6 fruit fly cellular contexts compared by ENCODE assay signal in the genomic region with DNA sequence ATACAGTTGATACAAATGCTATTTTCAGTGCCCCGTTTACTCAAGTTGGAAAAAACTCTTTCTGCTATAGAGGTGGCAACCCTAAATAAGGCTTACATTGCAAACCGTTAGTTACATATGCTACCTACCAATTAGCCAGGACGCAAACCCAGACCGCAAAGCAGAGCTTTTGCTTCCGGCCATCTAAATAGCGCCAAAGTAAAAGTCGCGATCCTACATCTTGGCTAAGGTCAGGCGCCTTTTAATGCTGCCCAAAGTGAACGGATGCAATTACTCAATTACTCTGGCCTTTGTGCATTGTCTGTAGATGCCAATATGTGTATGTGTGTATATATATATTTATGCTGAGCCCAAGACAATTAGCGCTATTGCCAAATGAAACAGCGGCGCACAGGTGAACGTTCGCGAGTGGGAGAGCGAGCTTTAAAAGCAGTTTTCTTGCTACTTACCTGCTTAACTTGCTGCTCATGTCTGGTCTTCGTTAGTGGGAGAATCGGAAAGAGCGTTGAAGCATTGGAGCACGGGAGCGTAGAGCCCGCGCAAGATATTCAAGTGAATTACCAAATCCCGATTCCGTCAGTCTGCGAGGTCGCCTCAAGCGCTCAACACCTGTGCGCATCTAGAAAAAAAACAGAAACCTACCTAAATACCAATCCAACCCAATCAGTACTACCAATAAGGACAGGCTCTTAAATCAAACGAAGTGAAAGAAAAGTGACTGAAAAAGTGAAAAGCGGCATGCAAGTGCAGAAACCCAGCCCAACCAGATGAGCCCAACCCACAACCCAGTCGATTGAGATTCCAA.
TF ChIP-seq lines count a peak whose summit lies in the region.

A gene (plus strand): TSS at position 574 of the 805 bp plus-strand sequence.

- peak; percentile 46 to 61 for TF ChIP-seq CTCF in S2 (optimal IDR thresholded peaks at IDR 0.05; lab: Kevin White, UChicago)
- peak; percentile 84 for TF ChIP-seq CTCF in whole organism, embryonic (GFP tag; optimal IDR thresholded peaks at IDR 0.05; lab: Kevin White, UChicago)

TF ChIP-seq in whole organism, adult, 20 proteins besides CTCF, POLR2A, EP300 and RAD21:
- TF ChIP-seq toe (GFP tag; optimal IDR thresholded peaks at IDR 0.05; lab: Kevin White, UChicago) = no peak
- peak; percentile 34 for TF ChIP-seq cic (GFP tag; optimal IDR thresholded peaks at IDR 0.05; lab: Kevin White, UChicago)
- TF ChIP-seq Mnt (GFP tag; optimal IDR thresholded peaks at IDR 0.05; lab: Kevin White, UChicago) = peak; percentile 7
- TF ChIP-seq tj (GFP tag; optimal IDR thresholded peaks at IDR 0.05; lab: Kevin White, UChicago) = peak; percentile 89
- TF ChIP-seq CG14711 (tag; optimal IDR thresholded peaks at IDR 0.05; lab: Kevin White, UChicago) = peak; percentile 76
- peak; percentile 36 for TF ChIP-seq CG33017 (tag; optimal IDR thresholded peaks at IDR 0.05; lab: Kevin White, UChicago)
- no peak for TF ChIP-seq Clk (GFP tag; optimal IDR thresholded peaks at IDR 0.05; lab: Kevin White, UChicago)
- TF ChIP-seq bab1 (GFP tag; optimal IDR thresholded peaks at IDR 0.05; lab: Kevin White, UChicago) = peak; percentile 0
- TF ChIP-seq ovo (GFP tag; optimal IDR thresholded peaks at IDR 0.05; lab: Kevin White, UChicago) = peak; percentile 93
- no peak for TF ChIP-seq kay (GFP tag; lab: Kevin White, UChicago; ENCODE audit: borderline replicate concordance)
- TF ChIP-seq CG7101 (tag; optimal IDR thresholded peaks at IDR 0.05; lab: Kevin White, UChicago) = no peak
- peak; percentile 6 for TF ChIP-seq Crg-1 (GFP tag; optimal IDR thresholded peaks at IDR 0.05; lab: Kevin White, UChicago)

TF ChIP-seq in whole organism, embryonic, 481 proteins besides CTCF, POLR2A, EP300 and RAD21 (continues in another document):
- peak; percentile 46 for TF ChIP-seq HmgZ (tag; optimal IDR thresholded peaks at IDR 0.05; lab: Kevin White, UChicago)
- TF ChIP-seq Jarid2 (GFP tag; optimal IDR thresholded peaks at IDR 0.05; lab: Kevin White, UChicago) = peak; percentile 91
- no peak for TF ChIP-seq crc (GFP tag; optimal IDR thresholded peaks at IDR 0.05; lab: Kevin White, UChicago)
- peak; percentile 22 for TF ChIP-seq exex (tag; optimal IDR thresholded peaks at IDR 0.05; lab: Kevin White, UChicago)
- TF ChIP-seq CG13287 (GFP tag; IDR thresholded peaks at IDR 0.05; lab: Robert Waterston, UW; ENCODE audit: partially characterized antibody) = peak; percentile 26; the same call in 1 of the 2 replicates
- TF ChIP-seq CG10431 (GFP tag; optimal IDR thresholded peaks at IDR 0.05; lab: Kevin White, UChicago) = peak; percentile 20
- no peak for TF ChIP-seq lbe (GFP tag; optimal IDR thresholded peaks at IDR 0.05; lab: Kevin White, UChicago)
- TF ChIP-seq CG12942 (GFP tag; optimal IDR thresholded peaks at IDR 0.05; lab: Kevin White, UChicago) = no peak
- peak; percentile 16 for TF ChIP-seq caup (GFP tag; optimal IDR thresholded peaks at IDR 0.05; lab: Kevin White, UChicago; ENCODE audit: severe bottlenecking)
- peak; percentile 34 for TF ChIP-seq CG1603 (tag; optimal IDR thresholded peaks at IDR 0.05; lab: Kevin White, UChicago)
- peak in 1 of 2 experiments; percentile 1 for TF ChIP-seq Hr78 (GFP tag; optimal IDR thresholded peaks at IDR 0.05; lab: Kevin White, UChicago)
- TF ChIP-seq Dp (GFP tag; optimal IDR thresholded peaks at IDR 0.05; lab: Kevin White, UChicago) = peak; percentile 41
- 0 out of 2 replicates have a peak, but pooled peaks have one; percentile 25 for TF ChIP-seq stc (GFP tag; IDR thresholded peaks at IDR 0.05; lab: Robert Waterston, UW)
- TF ChIP-seq amos (GFP tag; IDR thresholded peaks at IDR 0.05; lab: Robert Waterston, UW; ENCODE audit: partially characterized antibody) = peak; percentile 27; the same call in 1 of the 2 replicates
- TF ChIP-seq Scr (GFP tag; IDR thresholded peaks at IDR 0.05; lab: Robert Waterston, UW; ENCODE audit: partially characterized antibody) = 0 out of 2 replicates have a peak, but pooled peaks have one; percentile 7

TF ChIP-seq in whole organism, prepupa, 60 proteins besides CTCF, POLR2A, EP300 and RAD21 (continues in another document):
- peak; percentile 64 for TF ChIP-seq dsx (GFP tag; optimal IDR thresholded peaks at IDR 0.05; lab: Kevin White, UChicago; ENCODE audit: poor library complexity, severe bottlenecking)
- TF ChIP-seq CG6854 (GFP tag; optimal IDR thresholded peaks at IDR 0.05; lab: Kevin White, UChicago) = peak; percentile 75
- no peak for TF ChIP-seq CG4318 (GFP tag; optimal IDR thresholded peaks at IDR 0.05; lab: Kevin White, UChicago)
- no peak for TF ChIP-seq Gug (GFP tag; IDR thresholded peaks at IDR 0.05; lab: Robert Waterston, UW)
- TF ChIP-seq spab (GFP tag; optimal IDR thresholded peaks at IDR 0.05; lab: Kevin White, UChicago) = no peak
- TF ChIP-seq esn (GFP tag; optimal IDR thresholded peaks at IDR 0.05; lab: Kevin White, UChicago) = peak; percentile 23
- TF ChIP-seq CG31627 (GFP tag; optimal IDR thresholded peaks at IDR 0.05; lab: Kevin White, UChicago) = no peak
- no peak for TF ChIP-seq CG8632 (GFP tag; optimal IDR thresholded peaks at IDR 0.05; lab: Kevin White, UChicago)
- TF ChIP-seq CG16779 (tag; optimal IDR thresholded peaks at IDR 0.05; lab: Kevin White, UChicago) = no peak
- TF ChIP-seq Lpt (GFP tag; optimal IDR thresholded peaks at IDR 0.05; lab: Kevin White, UChicago) = peak; percentile 3
- TF ChIP-seq Eip93F (GFP tag; optimal IDR thresholded peaks at IDR 0.05; lab: Kevin White, UChicago) = peak; percentile 38
- peak; percentile 51 for TF ChIP-seq Blimp-1 (GFP tag; optimal IDR thresholded peaks at IDR 0.05; lab: Kevin White, UChicago)
- no peak; the same call in 1 of the 2 replicates for TF ChIP-seq CG15336 (GFP tag; IDR thresholded peaks at IDR 0.05; lab: Robert Waterston, UW)
- TF ChIP-seq acj6 (GFP tag; optimal IDR thresholded peaks at IDR 0.05; lab: Kevin White, UChicago) = no peak
- peak; percentile 73 for TF ChIP-seq vri (GFP tag; optimal IDR thresholded peaks at IDR 0.05; lab: Kevin White, UChicago)
- no peak for TF ChIP-seq Ets21C (GFP tag; optimal IDR thresholded peaks at IDR 0.05; lab: Kevin White, UChicago)
- TF ChIP-seq net (GFP tag; optimal IDR thresholded peaks at IDR 0.05; lab: Kevin White, UChicago) = no peak
- TF ChIP-seq CG6808 (GFP tag; optimal IDR thresholded peaks at IDR 0.05; lab: Kevin White, UChicago) = no peak

TF ChIP-seq in whole organism, pupa, 21 proteins besides CTCF, POLR2A, EP300 and RAD21:
- peak; percentile 23 for TF ChIP-seq Pif1B (GFP tag; optimal IDR thresholded peaks at IDR 0.05; lab: Kevin White, UChicago)
- TF ChIP-seq CG17806 (tag; optimal IDR thresholded peaks at IDR 0.05; lab: Kevin White, UChicago) = no peak
- TF ChIP-seq CG12605 (GFP tag; IDR thresholded peaks at IDR 0.05; lab: Robert Waterston, UW) = no peak
- no peak for TF ChIP-seq Pif1A (GFP tag; optimal IDR thresholded peaks at IDR 0.05; lab: Kevin White, UChicago)
- TF ChIP-seq EcR (GFP tag; optimal IDR thresholded peaks at IDR 0.05; lab: Kevin White, UChicago) = peak; percentile 93

TF ChIP-seq in whole organism, wandering third instar larva, 38 proteins besides CTCF, POLR2A, EP300 and RAD21:
- TF ChIP-seq Vsx2 (GFP tag; optimal IDR thresholded peaks at IDR 0.05; lab: Kevin White, UChicago; ENCODE audit: partially characterized antibody) = no peak
- peak; percentile 18 for TF ChIP-seq OdsH (GFP tag; optimal IDR thresholded peaks at IDR 0.05; lab: Kevin White, UChicago)
- peak; percentile 71 to 86 for TF ChIP-seq dl (GFP tag; optimal IDR thresholded peaks at IDR 0.05; lab: Kevin White, UChicago; ENCODE audit: insufficient read depth in 1 of 2, partially characterized antibody in 2 of 2)
- TF ChIP-seq Rel (GFP tag; optimal IDR thresholded peaks at IDR 0.05; lab: Kevin White, UChicago) = no peak
- TF ChIP-seq Rel (tag; optimal IDR thresholded peaks at IDR 0.05; lab: Kevin White, UChicago) = peak; percentile 40
- peak; percentile 89 for TF ChIP-seq Dif (GFP tag; optimal IDR thresholded peaks at IDR 0.05; lab: Kevin White, UChicago; ENCODE audit: partially characterized antibody)
- TF ChIP-seq sage (GFP tag; optimal IDR thresholded peaks at IDR 0.05; lab: Kevin White, UChicago) = peak; percentile 25
- TF ChIP-seq GATAd (GFP tag; optimal IDR thresholded peaks at IDR 0.05; lab: Kevin White, UChicago) = no peak
- TF ChIP-seq psq (GFP tag; optimal IDR thresholded peaks at IDR 0.05; lab: Kevin White, UChicago) = peak; percentile 8
